Worm (Caenorhabditis elegans): ENCODE results near the gene exo-1.

DNA sequence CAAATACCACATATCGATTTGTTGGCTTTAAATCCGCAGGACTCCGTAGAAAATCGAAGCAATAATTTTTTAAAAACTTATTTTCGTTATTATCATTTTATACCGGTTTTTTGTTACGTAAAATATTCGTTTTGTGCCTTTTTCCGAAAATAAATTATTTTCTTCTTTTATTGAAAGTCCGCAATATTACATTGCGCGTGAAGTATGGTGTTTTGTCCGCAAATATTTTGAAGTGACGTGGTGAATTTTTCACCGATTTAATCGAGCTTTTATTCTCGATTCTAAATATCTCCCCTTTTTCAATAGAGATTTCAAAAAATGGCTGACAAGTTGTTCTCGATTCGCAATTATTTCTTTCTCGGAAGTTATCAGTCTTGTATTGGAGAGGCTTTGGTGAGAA lies 2.7 kb downstream of the exo-1 start, which contains the start of gene cope-1:
- no peak for TF ChIP-seq nhr-25 (tag; optimal IDR thresholded peaks at IDR 0.05)
- peak in 1 of 2 experiments; percentile 62 for TF ChIP-seq lsy-2 (tag; optimal IDR thresholded peaks at IDR 0.05)
- no peak for TF ChIP-seq aly-2 (tag; optimal IDR thresholded peaks at IDR 0.05)
- no peak for TF ChIP-seq nhr-129 (tag; optimal IDR thresholded peaks at IDR 0.05)
- TF ChIP-seq nhr-11 (tag; optimal IDR thresholded peaks at IDR 0.05) = no peak
- TF ChIP-seq zag-1 (tag; optimal IDR thresholded peaks at IDR 0.05) = no peak
- no peak for TF ChIP-seq R02D3.7 (tag; optimal IDR thresholded peaks at IDR 0.05)
- TF ChIP-seq unc-62 (GFP tag; optimal IDR thresholded peaks at IDR 0.05) = no peak
- no peak for TF ChIP-seq unc-39 (tag; optimal IDR thresholded peaks at IDR 0.05)
- no peak for TF ChIP-seq lin-13 (GFP tag; optimal IDR thresholded peaks at IDR 0.05)
- TF ChIP-seq snpc-4 (tag; optimal IDR thresholded peaks at IDR 0.05) = no peak
- no peak for TF ChIP-seq nhr-237 (tag; optimal IDR thresholded peaks at IDR 0.05)
